Worm (Caenorhabditis elegans) whole organism, L3 larva: ENCODE data around the gene let-4.

ENCODE experiments used
- ZK546.5 ChIP-seq: sonication (generic microtip); optimal IDR thresholded peaks from 2 replicates; lab custom pipeline; 2017; ENCODE audit warnings: missing biosample characterization, missing genetic modification characterization
- aly-2 ChIP-seq: fragments of 150-350 bp; optimal IDR thresholded peaks from 2 replicates; lab custom pipeline; 2014; ENCODE audit warnings: missing biosample characterization, missing genetic modification characterization
- ama-1 ChIP-seq: fragments of 150-350 bp; optimal IDR thresholded peaks from 2 replicates; lab custom pipeline; 2018
- ceh-16 ChIP-seq: sonication (generic microtip); optimal IDR thresholded peaks from 2 replicates; lab custom pipeline; 2017; ENCODE audit warnings: missing biosample characterization, missing genetic modification characterization
- ceh-82 ChIP-seq: fragments of 150-350 bp; optimal IDR thresholded peaks from 2 replicates; lab custom pipeline; 2014; ENCODE audit warnings: missing biosample characterization, missing genetic modification characterization
- ceh-9 ChIP-seq: sonication (generic microtip); optimal IDR thresholded peaks from 2 replicates; lab custom pipeline; 2018; ENCODE audit warnings: missing biosample characterization, missing genetic modification characterization
- egl-5 ChIP-seq: fragments of 150-350 bp; optimal IDR thresholded peaks from 2 replicates; lab custom pipeline; 2017; ENCODE audit warnings: missing biosample characterization, missing genetic modification reagents, missing genetic modification characterization, inconsistent platforms
- elt-1 ChIP-seq: fragments of 150-350 bp; optimal IDR thresholded peaks from 2 replicates; lab custom pipeline; 2014; ENCODE audit warnings: missing biosample characterization, missing genetic modification characterization
- elt-2 ChIP-seq: sonication (generic microtip); optimal IDR thresholded peaks from 2 replicates; lab custom pipeline; 2016; ENCODE audit warnings: missing genetic modification reagents, mild to moderate bottlenecking, missing genetic modification characterization, missing compliant biosample characterization
- elt-3 ChIP-seq, 3 experiments: fragments of 150-350 bp in 1 of 3; sonication (generic microtip) in 2 of 3; optimal IDR thresholded peaks; 2 replicates in 2 of 3; 4 replicates in 1 of 3; lab custom pipeline; 2014 to 2017; ENCODE audit warnings: missing biosample characterization in 3 of 3, missing genetic modification characterization in 3 of 3
- eor-1 ChIP-seq, 2 experiments: fragments of 150-350 bp; optimal IDR thresholded peaks; 2 replicates each; lab custom pipeline; 2014 to 2018; ENCODE audit warnings: missing biosample characterization in 2 of 2, missing genetic modification characterization in 2 of 2
- fkh-10 ChIP-seq: sonication (generic microtip); optimal IDR thresholded peaks from 2 replicates; lab custom pipeline; 2017; ENCODE audit warnings: missing biosample characterization, missing genetic modification reagents, missing genetic modification characterization
- fkh-2 ChIP-seq: fragments of 150-350 bp; optimal IDR thresholded peaks from 2 replicates; lab custom pipeline; 2014; ENCODE audit warnings: missing biosample characterization, missing genetic modification reagents, missing genetic modification characterization
- hmg-11 ChIP-seq: sonication (generic microtip); optimal IDR thresholded peaks from 2 replicates; lab custom pipeline; 2016; ENCODE audit warnings: missing genetic modification characterization, missing compliant biosample characterization
- lin-15B ChIP-seq: fragments of 150-350 bp; optimal IDR thresholded peaks from 2 replicates; lab custom pipeline; 2014; ENCODE audit warnings: missing biosample characterization, missing genetic modification characterization
- lin-39 ChIP-seq: fragments of 150-350 bp; optimal IDR thresholded peaks from 2 replicates; lab custom pipeline; 2018; ENCODE audit warnings: missing biosample characterization, missing genetic modification reagents, missing genetic modification characterization
- lsy-12 ChIP-seq: sonication (generic microtip); optimal IDR thresholded peaks from 2 replicates; lab custom pipeline; 2016; ENCODE audit warnings: mild to moderate bottlenecking, missing genetic modification characterization, missing compliant biosample characterization
- mdl-1 ChIP-seq: fragments of 150-350 bp; optimal IDR thresholded peaks from 2 replicates; lab custom pipeline; 2014; ENCODE audit warnings: missing biosample characterization, missing genetic modification characterization
- nfya-1 ChIP-seq: sonication (generic microtip); optimal IDR thresholded peaks from 2 replicates; lab custom pipeline; 2017; ENCODE audit warnings: missing genetic modification characterization, mild to moderate bottlenecking, missing compliant biosample characterization, antibody characterized with exemption, moderate library complexity; ENCODE audit not compliant: insufficient read depth
- nhr-12 ChIP-seq: fragments of 150-350 bp; optimal IDR thresholded peaks from 2 replicates; lab custom pipeline; 2014; ENCODE audit warnings: missing biosample characterization, missing genetic modification characterization
- nhr-23 ChIP-seq: fragments of 150-350 bp; optimal IDR thresholded peaks from 2 replicates; lab custom pipeline; 2014; ENCODE audit warnings: missing biosample characterization, missing genetic modification reagents, missing genetic modification characterization
- nhr-237 ChIP-seq: fragments of 150-350 bp; optimal IDR thresholded peaks from 2 replicates; lab custom pipeline; 2014; ENCODE audit warnings: missing biosample characterization, missing genetic modification characterization
- nhr-25 ChIP-seq: sonication (generic microtip); optimal IDR thresholded peaks from 2 replicates; lab custom pipeline; 2017; ENCODE audit warnings: missing biosample characterization, missing genetic modification characterization
- nhr-43 ChIP-seq: sonication (generic microtip); optimal IDR thresholded peaks from 2 replicates; lab custom pipeline; 2016; ENCODE audit warnings: mild to moderate bottlenecking, missing genetic modification characterization, missing compliant biosample characterization; ENCODE audit not compliant: poor library complexity, severe bottlenecking
- nhr-67 ChIP-seq: fragments of 150-350 bp; optimal IDR thresholded peaks from 2 replicates; lab custom pipeline; 2014; ENCODE audit warnings: missing biosample characterization, missing genetic modification characterization
- nhr-76 ChIP-seq: fragments of 150-350 bp; sonication (generic microtip); optimal IDR thresholded peaks from 5 replicates; lab custom pipeline; 2014; ENCODE audit warnings: missing biosample characterization, missing genetic modification characterization
- pha-4 ChIP-seq: fragments of 150-350 bp; optimal IDR thresholded peaks from 2 replicates; lab custom pipeline; 2014; ENCODE audit warnings: missing biosample characterization, missing genetic modification reagents, missing genetic modification characterization
- pqm-1 ChIP-seq: fragments of 150-350 bp; optimal IDR thresholded peaks from 2 replicates; lab custom pipeline; 2017; ENCODE audit warnings: missing biosample characterization, missing genetic modification characterization, inconsistent platforms
- sea-2 ChIP-seq: fragments of 150-350 bp; sonication (generic microtip); optimal IDR thresholded peaks from 4 replicates; lab custom pipeline; 2014; ENCODE audit warnings: missing biosample characterization, missing genetic modification reagents, missing genetic modification characterization
- unc-62 ChIP-seq: fragments of 150-350 bp; sonication (generic microtip); optimal IDR thresholded peaks from 4 replicates; lab custom pipeline; 2014; ENCODE audit warnings: missing biosample characterization, missing genetic modification reagents, missing genetic modification characterization
- zag-1 ChIP-seq: fragments of 150-350 bp; optimal IDR thresholded peaks from 2 replicates; lab custom pipeline; 2014; ENCODE audit warnings: missing biosample characterization, missing genetic modification characterization
- ztf-11 ChIP-seq: fragments of 150-350 bp; optimal IDR thresholded peaks from 2 replicates; lab custom pipeline; 2014; ENCODE audit warnings: missing biosample characterization, missing genetic modification characterization
- ztf-4 ChIP-seq: fragments of 150-350 bp; optimal IDR thresholded peaks from 2 replicates; lab custom pipeline; 2014; ENCODE audit warnings: missing biosample characterization, missing genetic modification characterization

let-4 gene

DNA sequence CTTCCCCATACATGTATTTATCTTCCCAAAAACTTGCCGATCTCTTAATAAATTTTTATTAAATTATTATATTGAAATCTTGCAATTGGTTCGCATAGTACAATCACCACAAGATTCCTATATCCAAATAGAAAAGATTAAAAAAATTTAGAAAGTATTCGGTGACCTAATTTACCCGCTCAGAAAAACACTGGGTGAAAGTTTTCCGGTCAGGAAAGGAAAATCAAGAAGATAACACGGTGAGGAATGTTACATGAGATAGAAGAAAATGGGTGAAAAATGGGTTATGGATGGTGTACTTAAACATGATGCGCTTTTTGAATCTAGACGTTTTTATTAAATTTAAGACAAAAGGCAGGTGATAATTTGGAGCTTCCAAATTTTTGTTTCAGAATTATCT, 3.1 kb downstream of the let-4 start:
- TF ChIP-seq ztf-11 (tag; lab: Kevin White, UChicago) (no peak), nhr-12 (tag; lab: Kevin White, UChicago) (no peak), pha-4 (tag; lab: Kevin White, UChicago) (no peak), ztf-4 (tag; lab: Kevin White, UChicago) (no peak), nhr-23 (peak; percentile 79), elt-1 (tag; lab: Kevin White, UChicago) (no peak), fkh-2 (tag; lab: Kevin White, UChicago) (no peak), elt-3 (tag; optimal IDR thresholded peaks at IDR 0.05; lab: Kevin White, UChicago) (peak in 1 of 3 experiments; percentile 52)

DNA sequence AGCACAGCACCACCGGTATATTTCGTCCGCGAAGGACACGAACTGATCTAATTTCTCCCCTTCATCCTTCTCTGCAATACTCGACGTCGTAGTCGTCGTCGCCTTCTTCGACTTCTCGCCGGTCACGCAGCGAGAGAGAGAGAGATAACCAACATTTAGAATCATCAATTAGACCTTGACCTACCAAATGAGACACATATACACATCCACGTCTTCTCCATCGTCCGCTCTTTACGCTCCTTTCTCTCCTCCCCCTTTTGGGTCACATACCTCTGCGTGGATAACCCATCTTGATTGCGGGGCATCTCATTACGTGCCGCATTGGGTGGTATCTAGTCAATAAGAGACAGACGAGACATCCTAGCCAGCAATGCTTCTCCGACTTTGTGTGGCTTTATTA, 3.7 kb downstream of the let-4 start, which contains the start of gene sym-1:
TSS of gene sym-1 (plus strand) at position 194 of the 400 bp plus-strand sequence.
- TF ChIP-seq sea-2 (GFP tag; lab: Kevin White, UChicago) = no peak
- peak; percentile 90 for TF ChIP-seq nhr-23
- no peak for TF ChIP-seq ceh-82 (tag; lab: Kevin White, UChicago)
- no peak for TF ChIP-seq fkh-10 (GFP tag; lab: Kevin White, UChicago)
- TF ChIP-seq mdl-1 (tag; lab: Kevin White, UChicago) = no peak
- no peak for TF ChIP-seq nhr-76 (tag; lab: Kevin White, UChicago)
- TF ChIP-seq unc-62 (GFP tag; lab: Kevin White, UChicago) = no peak
- no peak for TF ChIP-seq hmg-11 (tag; lab: Kevin White, UChicago)
- TF ChIP-seq nhr-43 (tag; lab: Kevin White, UChicago) = peak; percentile 58
- peak; percentile 84 for TF ChIP-seq nhr-25 (tag; lab: Kevin White, UChicago)
- no peak for TF ChIP-seq nhr-237 (tag; lab: Kevin White, UChicago)
- no peak for TF ChIP-seq nhr-67
- TF ChIP-seq elt-3 (tag; optimal IDR thresholded peaks at IDR 0.05; lab: Kevin White, UChicago) = peak in 1 of 3 experiments; percentile 55
- TF ChIP-seq elt-1 (tag; lab: Kevin White, UChicago) = peak; percentile 10
- no peak for TF ChIP-seq aly-2
- TF ChIP-seq eor-1 (tag; optimal IDR thresholded peaks at IDR 0.05; lab: Kevin White, UChicago) = no peak
- TF ChIP-seq zag-1 = no peak
- no peak for TF ChIP-seq ztf-11 (tag; lab: Kevin White, UChicago)
- TF ChIP-seq pha-4 (tag; lab: Kevin White, UChicago) = no peak
- TF ChIP-seq ceh-16 = no peak

DNA sequence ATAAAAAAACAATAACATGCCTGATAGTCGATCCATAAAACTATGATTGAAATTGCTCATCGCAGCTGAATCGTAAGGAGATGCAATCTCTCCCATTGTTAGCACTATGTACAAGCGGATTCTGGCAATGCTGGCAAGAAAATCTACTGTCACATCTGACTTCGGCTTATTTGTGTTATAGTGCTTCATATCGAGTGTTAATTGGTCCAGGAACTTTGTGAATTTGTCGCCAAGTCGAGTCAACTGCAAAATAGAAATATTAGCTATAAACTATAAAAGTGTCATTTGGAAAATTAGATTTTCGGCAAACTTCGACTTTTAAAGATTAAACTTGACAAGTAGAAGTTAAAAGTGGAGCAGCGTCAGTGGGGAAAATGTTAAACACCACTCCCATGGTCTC, 6.6 kb downstream of the let-4 start:
- TF ChIP-seq ama-1 (lab: Kevin White, UChicago) (no peak), nhr-23 (peak; percentile 52), eor-1 (tag; optimal IDR thresholded peaks at IDR 0.05; lab: Kevin White, UChicago) (no peak), nfya-1 (tag; lab: Kevin White, UChicago) (no peak)

DNA sequence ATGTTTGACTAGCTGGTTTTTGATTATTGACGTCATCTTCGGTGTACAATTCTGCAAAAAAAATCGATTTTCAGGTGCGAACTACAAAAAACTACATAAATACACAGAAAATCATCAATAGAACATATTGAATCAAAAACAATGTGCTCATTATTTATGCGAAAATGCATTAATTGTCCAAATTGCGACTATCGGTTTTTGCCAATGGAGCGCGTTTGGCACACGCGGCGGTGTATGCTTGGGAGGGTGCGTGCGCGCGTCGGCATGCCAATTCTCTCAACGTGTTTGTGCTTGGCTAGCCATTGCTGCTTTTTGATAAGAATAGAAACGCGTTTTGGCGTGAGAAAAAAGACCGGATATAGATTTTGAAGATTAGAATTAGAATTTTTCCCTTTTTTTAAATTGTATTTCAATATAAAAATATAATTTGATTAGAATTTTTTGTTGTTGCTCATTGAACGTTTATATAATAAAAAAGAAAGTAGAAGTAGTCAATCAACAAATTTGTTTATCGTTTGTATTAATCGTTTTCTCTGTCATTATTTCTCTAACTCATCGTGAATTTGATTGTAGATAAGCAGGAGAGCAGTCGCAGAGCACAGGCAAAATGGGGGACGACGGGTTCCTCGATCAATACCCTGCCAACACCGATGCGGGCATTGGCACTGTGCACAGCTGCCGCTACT, 11.5 kb downstream of the let-4 start, which contains the start of the genes C44H4.4 and tap-1:
TSS of gene C44H4.4 (minus strand) at position 51 of the 686 bp plus-strand sequence.
TSS of gene tap-1 (plus strand) at position 574 of the 686 bp plus-strand sequence.
- TF ChIP-seq sea-2 (GFP tag; lab: Kevin White, UChicago) (no peak), egl-5 (tag; lab: Kevin White, UChicago) (peak; percentile 15), nhr-25 (tag; lab: Kevin White, UChicago) (peak; percentile 11), pha-4 (tag; lab: Kevin White, UChicago) (peak; percentile 10), pqm-1 (peak; percentile 5), ceh-9 (tag; lab: Kevin White, UChicago) (no peak), hmg-11 (tag; lab: Kevin White, UChicago) (peak; percentile 51), lin-39 (tag; lab: Kevin White, UChicago) (peak; percentile 51), lsy-12 (no peak), lin-15B (tag; lab: Kevin White, UChicago) (peak; percentile 42), ZK546.5 (tag; lab: Kevin White, UChicago) (no peak), nhr-43 (tag; lab: Kevin White, UChicago) (no peak), elt-2 (peak; percentile 59)
